Worm (Caenorhabditis elegans) whole organism, L2 larva: ENCODE results near the gene catp-2.

ENCODE experiments used
- C34F6.9 ChIP-seq: fragments of 150-350 bp; optimal IDR thresholded peaks from 2 replicates; lab custom pipeline; 2014; ENCODE audit warnings: missing biosample characterization, missing genetic modification characterization
- F13H6.1 ChIP-seq: sonication (generic microtip); optimal IDR thresholded peaks from 2 replicates; lab custom pipeline; 2016; ENCODE audit warnings: missing genetic modification characterization, missing compliant biosample characterization
- R02D3.7 ChIP-seq: fragments of 150-350 bp; optimal IDR thresholded peaks from 2 replicates; lab custom pipeline; 2014; ENCODE audit warnings: missing biosample characterization, missing genetic modification characterization
- Y55F3AM.14 ChIP-seq: fragments of 200-800 bp; sonication (Bioruptor generic); optimal IDR thresholded peaks from 2 replicates; lab custom pipeline; 2018; ENCODE audit warnings: mild to moderate bottlenecking, missing genetic modification characterization, missing compliant biosample characterization
- ZK546.5 ChIP-seq: sonication (generic microtip); optimal IDR thresholded peaks from 2 replicates; lab custom pipeline; 2017; ENCODE audit warnings: missing biosample characterization, missing genetic modification characterization
- alr-1 ChIP-seq: fragments of 150-350 bp; optimal IDR thresholded peaks from 2 replicates; lab custom pipeline; 2014; ENCODE audit warnings: missing biosample characterization, missing genetic modification characterization
- aly-2 ChIP-seq: fragments of 150-350 bp; optimal IDR thresholded peaks from 2 replicates; lab custom pipeline; 2014; ENCODE audit warnings: missing biosample characterization, missing genetic modification characterization
- ama-1 ChIP-seq: fragments of 150-350 bp; optimal IDR thresholded peaks from 2 replicates; lab custom pipeline; 2018; ENCODE audit warnings: inconsistent platforms
- blmp-1 ChIP-seq: sonication (generic microtip); optimal IDR thresholded peaks from 2 replicates; lab custom pipeline; 2017; ENCODE audit warnings: missing genetic modification characterization, mild to moderate bottlenecking, missing compliant biosample characterization, antibody characterized with exemption, moderate library complexity; ENCODE audit not compliant: insufficient read depth
- ceh-16 ChIP-seq: fragments of 150-350 bp; optimal IDR thresholded peaks from 2 replicates; lab custom pipeline; 2014; ENCODE audit warnings: missing biosample characterization, missing genetic modification characterization
- ceh-82 ChIP-seq: fragments of 150-350 bp; optimal IDR thresholded peaks from 2 replicates; lab custom pipeline; 2014; ENCODE audit warnings: missing biosample characterization, missing genetic modification characterization
- crh-2 ChIP-seq: sonication (generic microtip); optimal IDR thresholded peaks from 2 replicates; lab custom pipeline; 2017; ENCODE audit warnings: missing biosample characterization, missing genetic modification characterization
- dmd-4 ChIP-seq: sonication (generic microtip); optimal IDR thresholded peaks from 2 replicates; lab custom pipeline; 2017; ENCODE audit warnings: missing biosample characterization, missing genetic modification characterization
- egl-27 ChIP-seq: sonication (generic microtip); optimal IDR thresholded peaks from 3 replicates; lab custom pipeline; 2017; ENCODE audit warnings: missing biosample characterization, missing genetic modification reagents, missing genetic modification characterization
- elt-3 ChIP-seq: sonication (generic microtip); optimal IDR thresholded peaks from 2 replicates; lab custom pipeline; 2017; ENCODE audit warnings: missing biosample characterization, missing genetic modification characterization
- fos-1 ChIP-seq: fragments of 150-350 bp; optimal IDR thresholded peaks from 2 replicates; lab custom pipeline; 2014; ENCODE audit warnings: missing biosample characterization, missing genetic modification characterization
- gmeb-1 ChIP-seq: fragments of 150-350 bp; optimal IDR thresholded peaks from 2 replicates; lab custom pipeline; 2014; ENCODE audit warnings: missing biosample characterization, missing genetic modification characterization
- lin-39 ChIP-seq: fragments of 150-350 bp; optimal IDR thresholded peaks from 2 replicates; lab custom pipeline; 2014; ENCODE audit warnings: missing biosample characterization, missing genetic modification reagents, missing genetic modification characterization
- lsy-2 ChIP-seq, 2 experiments: fragments of 150-350 bp in 1 of 2; sonication (generic microtip) in 1 of 2; optimal IDR thresholded peaks; 2 replicates each; lab custom pipeline; 2014 to 2017; ENCODE audit warnings: missing biosample characterization in 2 of 2, missing genetic modification characterization in 2 of 2
- mab-5 ChIP-seq: fragments of 150-350 bp; optimal IDR thresholded peaks from 2 replicates; lab custom pipeline; 2014; ENCODE audit warnings: missing biosample characterization, missing genetic modification characterization
- mdl-1 ChIP-seq, 2 experiments: fragments of 150-350 bp in 1 of 2; sonication (generic microtip) in 1 of 2; optimal IDR thresholded peaks; 2 replicates each; lab custom pipeline; 2017; ENCODE audit warnings: missing biosample characterization in 2 of 2, missing genetic modification characterization in 2 of 2
- nhr-10 ChIP-seq: sonication (generic microtip); optimal IDR thresholded peaks from 2 replicates; lab custom pipeline; 2017; ENCODE audit warnings: missing biosample characterization, missing genetic modification characterization
- nhr-12 ChIP-seq: fragments of 150-350 bp; optimal IDR thresholded peaks from 2 replicates; lab custom pipeline; 2014; ENCODE audit warnings: missing biosample characterization, missing genetic modification characterization
- nhr-129 ChIP-seq: fragments of 150-350 bp; optimal IDR thresholded peaks from 2 replicates; lab custom pipeline; 2014; ENCODE audit warnings: missing biosample characterization, missing genetic modification characterization
- nhr-21 ChIP-seq: fragments of 150-350 bp; optimal IDR thresholded peaks from 2 replicates; lab custom pipeline; 2014; ENCODE audit warnings: missing biosample characterization, missing genetic modification characterization
- nhr-23 ChIP-seq: fragments of 150-350 bp; optimal IDR thresholded peaks from 2 replicates; lab custom pipeline; 2014; ENCODE audit warnings: missing biosample characterization, missing genetic modification reagents, missing genetic modification characterization
- nhr-237 ChIP-seq: fragments of 150-350 bp; optimal IDR thresholded peaks from 2 replicates; lab custom pipeline; 2014; ENCODE audit warnings: missing biosample characterization, missing genetic modification characterization
- nhr-6 ChIP-seq: fragments of 150-350 bp; optimal IDR thresholded peaks from 2 replicates; lab custom pipeline; 2014; ENCODE audit warnings: missing biosample characterization, missing genetic modification characterization
- sem-4 ChIP-seq: fragments of 150-350 bp; optimal IDR thresholded peaks from 2 replicates; lab custom pipeline; 2014; ENCODE audit warnings: missing biosample characterization, missing genetic modification reagents, missing genetic modification characterization
- skn-1 ChIP-seq: sonication (generic microtip); optimal IDR thresholded peaks from 2 replicates; lab custom pipeline; 2017; ENCODE audit warnings: missing biosample characterization, missing genetic modification characterization
- snpc-4 ChIP-seq: fragments of 150-350 bp; optimal IDR thresholded peaks from 2 replicates; lab custom pipeline; 2014; ENCODE audit warnings: missing biosample characterization, missing genetic modification characterization
- unc-39 ChIP-seq: fragments of 150-350 bp; optimal IDR thresholded peaks from 2 replicates; lab custom pipeline; 2014; ENCODE audit warnings: missing biosample characterization, missing genetic modification characterization
- unc-62 ChIP-seq: fragments of 150-350 bp; optimal IDR thresholded peaks from 2 replicates; lab custom pipeline; 2014; ENCODE audit warnings: missing biosample characterization, missing genetic modification reagents, missing genetic modification characterization
- ztf-11 ChIP-seq: sonication (generic microtip); optimal IDR thresholded peaks from 2 replicates; lab custom pipeline; 2017; ENCODE audit warnings: missing biosample characterization, missing genetic modification characterization

catp-2 gene

ce11 chrV:4924618-4925017 lies 9.9 kb upstream of the catp-2 start, which contains the start of gene srh-20:
TSS of gene srh-20 (plus strand) at chrV:4924918.
- TF ChIP-seq lsy-2 (tag; optimal IDR thresholded peaks at IDR 0.05; lab: Kevin White, UChicago) (no peak), alr-1 (tag; lab: Kevin White, UChicago) (no peak), gmeb-1 (no peak), ceh-82 (tag; lab: Kevin White, UChicago) (no peak), mab-5 (tag; lab: Kevin White, UChicago) (no peak), snpc-4 (tag; lab: Kevin White, UChicago) (no peak)

ce11 chrV:4926371-4926770 lies 8.1 kb upstream of the catp-2 start, which contains the start of gene srh-21:
TSS of gene srh-21 (plus strand) at chrV:4926671.
- no peak for TF ChIP-seq nhr-12 (tag; lab: Kevin White, UChicago)
- TF ChIP-seq lin-39, result no peak
- TF ChIP-seq dmd-4 (tag; lab: Kevin White, UChicago), result no peak
- TF ChIP-seq C34F6.9, result no peak
- no peak for TF ChIP-seq nhr-129
- no peak for TF ChIP-seq sem-4 (tag; lab: Kevin White, UChicago)

ce11 chrV:4929842-4930241 lies 4.7 kb upstream of the catp-2 start, which contains the start of gene str-205:
TSS of gene str-205 (minus strand) at chrV:4929942.
- TF ChIP-seq mdl-1 (tag; optimal IDR thresholded peaks at IDR 0.05; lab: Kevin White, UChicago) (no peak), unc-62 (GFP tag; lab: Kevin White, UChicago) (no peak), nhr-10 (tag; lab: Kevin White, UChicago) (no peak), R02D3.7 (tag; lab: Kevin White, UChicago) (no peak), crh-2 (tag; lab: Kevin White, UChicago) (no peak), dmd-4 (tag; lab: Kevin White, UChicago) (no peak), skn-1 (no peak), gmeb-1 (no peak), nhr-23 (tag; lab: Kevin White, UChicago) (no peak), blmp-1 (tag; lab: Kevin White, UChicago) (no peak), elt-3 (tag; lab: Kevin White, UChicago) (no peak), Y55F3AM.14 (GFP tag; lab: Kevin White, UChicago) (no peak), nhr-21 (tag; lab: Kevin White, UChicago) (no peak), ZK546.5 (tag; lab: Kevin White, UChicago) (no peak), nhr-12 (tag; lab: Kevin White, UChicago) (no peak), alr-1 (tag; lab: Kevin White, UChicago) (no peak)

- no peak for TF ChIP-seq mab-5 (tag; lab: Kevin White, UChicago)
Observed at ce11 chrV:4932814-4933213, 1.7 kb upstream of the catp-2 start, which contains the start of gene C02E7.10. TSS of gene C02E7.10 (minus strand) at chrV:4933045.

ce11 chrV:4933268-4933667 lies 1.2 kb upstream of the catp-2 start:
- TF ChIP-seq aly-2, result no peak
- TF ChIP-seq nhr-237 (tag; lab: Kevin White, UChicago), result no peak
- no peak for TF ChIP-seq F13H6.1 (tag; lab: Kevin White, UChicago)
- no peak for TF ChIP-seq nhr-23 (tag; lab: Kevin White, UChicago)
- no peak for TF ChIP-seq ceh-16 (tag; lab: Kevin White, UChicago)
- TF ChIP-seq C34F6.9, result no peak
- no peak for TF ChIP-seq nhr-12 (tag; lab: Kevin White, UChicago)
- TF ChIP-seq ztf-11 (tag; lab: Kevin White, UChicago), result no peak
- no peak for TF ChIP-seq skn-1
- TF ChIP-seq fos-1 (tag; lab: Kevin White, UChicago), result no peak
- no peak for TF ChIP-seq ama-1
- no peak for TF ChIP-seq sem-4 (tag; lab: Kevin White, UChicago)
- TF ChIP-seq unc-62 (GFP tag; lab: Kevin White, UChicago), result no peak
- no peak for TF ChIP-seq mab-5 (tag; lab: Kevin White, UChicago)
- TF ChIP-seq mdl-1 (tag; optimal IDR thresholded peaks at IDR 0.05; lab: Kevin White, UChicago), result no peak
- TF ChIP-seq unc-39 (tag; lab: Kevin White, UChicago), result no peak

DNA sequence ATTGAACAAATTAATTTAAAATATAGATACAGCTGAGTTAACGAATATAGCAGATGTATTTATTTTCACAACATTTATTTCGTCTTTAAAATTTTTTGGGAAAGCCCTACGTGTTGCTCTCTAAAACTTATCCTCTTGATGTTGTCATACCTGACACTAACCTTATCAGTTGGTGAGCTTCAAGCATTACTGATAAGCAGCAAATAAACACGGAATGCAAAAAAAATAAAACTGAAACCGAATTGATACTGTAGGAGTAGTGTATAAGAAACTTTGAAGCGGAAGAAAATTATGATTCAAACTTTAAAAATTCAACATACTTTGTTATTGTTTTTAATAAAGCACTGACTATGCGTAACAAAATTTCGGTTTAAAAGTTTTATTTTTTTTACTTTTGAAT lies 590 bp downstream of the catp-2 start:
- TF ChIP-seq nhr-129, result no peak
- TF ChIP-seq unc-39 (tag; lab: Kevin White, UChicago), result no peak
- no peak for TF ChIP-seq nhr-23 (tag; lab: Kevin White, UChicago)
- TF ChIP-seq egl-27, result no peak
- peak; percentile 30 for TF ChIP-seq fos-1 (tag; lab: Kevin White, UChicago)
- TF ChIP-seq nhr-6 (tag; lab: Kevin White, UChicago), result no peak
- no peak for TF ChIP-seq sem-4 (tag; lab: Kevin White, UChicago)
- TF ChIP-seq gmeb-1, result no peak
- TF ChIP-seq blmp-1 (tag; lab: Kevin White, UChicago), result no peak
